Worm (Caenorhabditis elegans) whole organism, mixed stage, embryonic: ENCODE results near the gene F23D12.1.

Source experiments
- ceh-43 ChIP-seq: fragments of 200-800 bp; sonication (Bioruptor generic); optimal IDR thresholded peaks from 2 replicates; lab custom pipeline; 2018; ENCODE audit warnings: mild to moderate bottlenecking, missing genetic modification characterization, moderate library complexity, missing compliant biosample characterization
- cnd-1 ChIP-seq: fragments of 200-800 bp; sonication (Bioruptor generic); optimal IDR thresholded peaks from 2 replicates; lab custom pipeline; 2018; ENCODE audit warnings: mild to moderate bottlenecking, missing genetic modification characterization, missing compliant biosample characterization
- elt-3 ChIP-seq: fragments of 150-350 bp; optimal IDR thresholded peaks from 2 replicates; lab custom pipeline; 2014; ENCODE audit warnings: missing biosample characterization, missing genetic modification characterization
- mab-5 ChIP-seq: fragments of 150-350 bp; optimal IDR thresholded peaks from 2 replicates; lab custom pipeline; 2014; ENCODE audit warnings: missing biosample characterization, missing genetic modification characterization
- nhr-12 ChIP-seq: fragments of 150-350 bp; optimal IDR thresholded peaks from 2 replicates; lab custom pipeline; 2014; ENCODE audit warnings: missing biosample characterization, missing genetic modification characterization
- pha-4 ChIP-seq: fragments of 150-350 bp; optimal IDR thresholded peaks from 2 replicates; lab custom pipeline; 2018; ENCODE audit warnings: missing biosample characterization, missing genetic modification reagents, missing genetic modification characterization
- snpc-4 ChIP-seq: fragments of 150-350 bp; optimal IDR thresholded peaks from 2 replicates; lab custom pipeline; 2014; ENCODE audit warnings: missing biosample characterization, missing genetic modification characterization
- ztf-11 ChIP-seq: fragments of 150-350 bp; optimal IDR thresholded peaks from 2 replicates; lab custom pipeline; 2014; ENCODE audit warnings: missing biosample characterization, missing genetic modification characterization

DNA sequence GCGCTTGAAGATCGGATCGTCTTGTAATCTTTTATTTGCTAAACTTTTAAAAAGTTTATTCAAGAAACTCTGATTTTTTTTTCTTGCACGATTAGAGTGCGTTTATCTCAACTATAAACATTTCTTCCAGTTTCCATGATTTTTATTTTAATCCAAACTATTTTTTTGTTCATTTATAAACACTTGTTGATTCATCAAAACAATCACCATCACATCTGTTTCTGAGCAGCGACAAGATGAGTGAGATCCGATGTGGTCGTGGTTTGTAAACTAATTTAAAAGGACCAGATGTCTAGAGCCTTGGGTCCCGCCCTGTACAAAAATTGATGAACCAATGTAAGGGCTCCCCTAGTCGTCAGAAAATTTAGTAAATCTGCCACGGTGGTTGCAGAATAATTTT lies 26.7 kb downstream of the F23D12.1 start:
- TF ChIP-seq nhr-12 (tag; lab: Kevin White, UChicago): no peak
- TF ChIP-seq ztf-11 (tag; lab: Kevin White, UChicago): no peak
- TF ChIP-seq cnd-1: no peak
- TF ChIP-seq elt-3 (tag; lab: Kevin White, UChicago): no peak
- TF ChIP-seq ceh-43 (GFP tag; lab: Kevin White, UChicago): no peak
- TF ChIP-seq pha-4 (tag; lab: Kevin White, UChicago): no peak
- TF ChIP-seq snpc-4 (tag; lab: Kevin White, UChicago): no peak
- no peak for TF ChIP-seq mab-5 (tag; lab: Kevin White, UChicago)
